Fruit fly (Drosophila melanogaster) whole organism, embryonic: ENCODE measurements around the gene DCTN1-p150.
A peak's percentile ranks its signal among the peaks of the same experiment; 100 is the strongest.

Source experiments
- Adf1 ChIP-seq: fragments of 200-800 bp; sonication (Bioruptor generic); IDR thresholded peaks from 2 replicates; pipeline ENCODE4 v1.3.6; 2022; ENCODE audit warnings: missing biosample characterization, missing genetic modification characterization
- Atf-2 ChIP-seq: fragments of 200-800 bp; sonication (Bioruptor generic); optimal IDR thresholded peaks from 2 replicates; lab custom pipeline; 2016; ENCODE audit warnings: missing biosample characterization, missing genetic modification characterization
- Blimp-1 ChIP-seq: fragments of 200-800 bp; sonication (Bioruptor generic); optimal IDR thresholded peaks from 3 replicates; lab custom pipeline; 2018; ENCODE audit warnings: missing biosample characterization, missing genetic modification characterization, mild to moderate bottlenecking, moderate library complexity, missing genetic modification reagents
- BtbVII ChIP-seq: fragments of 200-800 bp; sonication (Bioruptor generic); optimal IDR thresholded peaks from 3 replicates; lab custom pipeline; 2017; ENCODE audit warnings: missing biosample characterization, mild to moderate bottlenecking, missing genetic modification characterization
- CG10209 ChIP-seq: fragments of 200-800 bp; sonication (Bioruptor generic); optimal IDR thresholded peaks from 3 replicates; lab custom pipeline; 2017; ENCODE audit warnings: missing biosample characterization, mild to moderate bottlenecking, missing genetic modification characterization, missing genetic modification reagents
- CG10274 ChIP-seq: fragments of 200-800 bp; sonication (Bioruptor generic); optimal IDR thresholded peaks from 3 replicates; lab custom pipeline; 2017; ENCODE audit warnings: missing biosample characterization, mild to moderate bottlenecking, missing genetic modification characterization
- CG14965 ChIP-seq: fragments of 200-800 bp; sonication (Bioruptor generic); optimal IDR thresholded peaks from 2 replicates; lab custom pipeline; 2016; ENCODE audit warnings: missing biosample characterization, missing genetic modification characterization, borderline replicate concordance
- CG1647 ChIP-seq: fragments of 200-800 bp; sonication (Bioruptor generic); optimal IDR thresholded peaks from 3 replicates; lab custom pipeline; 2016; ENCODE audit warnings: missing biosample characterization, missing genetic modification characterization
- CG16779 ChIP-seq: fragments of 200-800 bp; sonication (Bioruptor generic); IDR thresholded peaks from 2 replicates; pipeline ENCODE4 v1.3.6; 2022; ENCODE audit warnings: missing biosample characterization, missing genetic modification characterization
- CG16863 ChIP-seq: fragments of 200-800 bp; sonication (Bioruptor generic); optimal IDR thresholded peaks from 3 replicates; lab custom pipeline; 2016; ENCODE audit warnings: missing biosample characterization, missing genetic modification characterization
- CG17328 ChIP-seq: fragments of 200-800 bp; sonication (Bioruptor generic); IDR thresholded peaks from 2 replicates; pipeline ENCODE4 v1.3.6; 2022; ENCODE audit warnings: missing biosample characterization, missing genetic modification characterization
- CG2120 ChIP-seq: fragments of 200-800 bp; sonication (Bioruptor generic); optimal IDR thresholded peaks from 3 replicates; lab custom pipeline; 2016; ENCODE audit warnings: missing biosample characterization, missing genetic modification characterization
- CG4707 ChIP-seq: fragments of 200-800 bp; sonication (Bioruptor generic); optimal IDR thresholded peaks from 2 replicates; lab custom pipeline; 2018; ENCODE audit warnings: missing biosample characterization, mild to moderate bottlenecking, missing genetic modification characterization, moderate library complexity
- CG6272 ChIP-seq: fragments of 200-800 bp; sonication (Bioruptor generic); IDR thresholded peaks from 2 replicates; pipeline ENCODE4 v1.3.6; 2022; ENCODE audit warnings: missing biosample characterization, missing genetic modification characterization
- CG6791 ChIP-seq: fragments of 200-800 bp; sonication (Bioruptor generic); IDR thresholded peaks from 3 replicates; pipeline ENCODE4 v1.3.6; 2022; ENCODE audit warnings: missing biosample characterization, missing genetic modification characterization; ENCODE audit not compliant: partially characterized antibody
- CG7556 ChIP-seq: fragments of 200-800 bp; sonication (Bioruptor generic); optimal IDR thresholded peaks from 2 replicates; lab custom pipeline; 2017; ENCODE audit warnings: missing biosample characterization, mild to moderate bottlenecking, missing genetic modification characterization
- CG7928 ChIP-seq: fragments of 200-800 bp; sonication (Bioruptor generic); optimal IDR thresholded peaks from 2 replicates; lab custom pipeline; 2017; ENCODE audit warnings: missing biosample characterization, mild to moderate bottlenecking, missing genetic modification characterization
- CG8924 ChIP-seq: fragments of 200-800 bp; optimal IDR thresholded peaks from 3 replicates; lab custom pipeline; 2019; ENCODE audit warnings: missing biosample characterization, mild to moderate bottlenecking, missing genetic modification characterization, moderate library complexity
- CG9215 ChIP-seq: fragments of 200-800 bp; sonication (Bioruptor generic); IDR thresholded peaks from 2 replicates; pipeline ENCODE4 v1.3.6; 2022; ENCODE audit warnings: missing biosample characterization, missing genetic modification characterization
- CTCF ChIP-seq: fragments of 200-800 bp; sonication (Bioruptor generic); optimal IDR thresholded peaks from 2 replicates; lab custom pipeline; 2017; ENCODE audit warnings: missing biosample characterization, mild to moderate bottlenecking, missing genetic modification characterization, moderate library complexity
- CkIIα-i1 ChIP-seq: fragments of 200-800 bp; sonication (Bioruptor generic); IDR thresholded peaks from 2 replicates; pipeline ENCODE4 v1.3.6; 2022; ENCODE audit warnings: missing biosample characterization, missing genetic modification characterization
- D ChIP-seq, 2 experiments: fragments of 200-800 bp in 1 of 2; fragments of >200 bp in 1 of 2; sonication (Bioruptor generic) in 1 of 2; optimal IDR thresholded peaks; 2 replicates in 1 of 2; 3 replicates in 1 of 2; lab custom pipeline; 2017; ENCODE audit warnings: mild to moderate bottlenecking in 1 of 2, missing biosample characterization in 1 of 2, missing genetic modification characterization in 1 of 2, missing genetic modification reagents in 1 of 2
- Dfd ChIP-seq, 2 experiments: fragments of >200 bp; optimal IDR thresholded peaks; 2 replicates each; lab custom pipeline; 2017; ENCODE audit warnings: missing biosample characterization in 2 of 2, missing genetic modification characterization in 2 of 2
- Dip2 ChIP-seq: fragments of 200-800 bp; sonication (Bioruptor generic); IDR thresholded peaks from 2 replicates; pipeline ENCODE4 v1.3.6; 2022; ENCODE audit warnings: missing biosample characterization, missing genetic modification characterization
- Dip3 ChIP-seq: fragments of 200-800 bp; sonication (Bioruptor generic); optimal IDR thresholded peaks from 3 replicates; lab custom pipeline; 2016; ENCODE audit warnings: missing biosample characterization, missing genetic modification characterization
- Dll ChIP-seq: fragments of 200-800 bp; sonication (Bioruptor generic); IDR thresholded peaks from 4 replicates; pipeline ENCODE4 v1.3.6; 2022; ENCODE audit warnings: missing biosample characterization, missing genetic modification characterization; ENCODE audit not compliant: partially characterized antibody
- HLHmδ ChIP-seq: fragments of 200-800 bp; sonication (Bioruptor generic); optimal IDR thresholded peaks from 2 replicates; lab custom pipeline; 2018; ENCODE audit warnings: missing biosample characterization, mild to moderate bottlenecking, missing genetic modification characterization, moderate library complexity
- HmgZ ChIP-seq: fragments of 200-800 bp; sonication (Bioruptor generic); optimal IDR thresholded peaks from 2 replicates; lab custom pipeline; 2018; ENCODE audit warnings: missing biosample characterization, mild to moderate bottlenecking, missing genetic modification characterization
- Lpt ChIP-seq: fragments of >200 bp; optimal IDR thresholded peaks from 2 replicates; lab custom pipeline; 2018; ENCODE audit warnings: missing biosample characterization, missing genetic modification characterization
- Med ChIP-seq: fragments of 200-800 bp; sonication (Bioruptor generic); peaks from one replicate; lab custom pipeline; 2016; ENCODE audit warnings: missing biosample characterization, missing genetic modification characterization, mild to moderate bottlenecking, inconsistent platforms, moderate library complexity
- Pdp1 ChIP-seq, 2 experiments: fragments of 200-800 bp; sonication (Bioruptor generic); optimal IDR thresholded peaks; 3 replicates each; lab custom pipeline; 2016; ENCODE audit warnings: missing biosample characterization in 2 of 2, missing genetic modification characterization in 2 of 2, mild to moderate bottlenecking in 1 of 2, moderate library complexity in 1 of 2
- Side ChIP-seq: fragments of 200-800 bp; sonication (Bioruptor generic); optimal IDR thresholded peaks from 2 replicates; lab custom pipeline; 2016; ENCODE audit warnings: missing biosample characterization, missing genetic modification characterization
- Usf ChIP-seq: fragments of 200-800 bp; sonication (Bioruptor generic); optimal IDR thresholded peaks from 2 replicates; lab custom pipeline; 2017; ENCODE audit warnings: missing genotype, missing biosample characterization, missing genetic modification characterization
- YL-1 ChIP-seq: fragments of 200-800 bp; sonication (Bioruptor generic); optimal IDR thresholded peaks from 3 replicates; lab custom pipeline; 2017; ENCODE audit warnings: missing biosample characterization, mild to moderate bottlenecking, missing genetic modification characterization
- aop ChIP-seq: fragments of 200-800 bp; sonication (Bioruptor generic); IDR thresholded peaks from 2 replicates; pipeline ENCODE4 v1.3.6; 2022; ENCODE audit warnings: missing biosample characterization, missing genetic modification characterization
- bab2 ChIP-seq: fragments of 200-800 bp; sonication (Bioruptor generic); optimal IDR thresholded peaks from 2 replicates; lab custom pipeline; 2016; ENCODE audit warnings: missing biosample characterization, missing genetic modification characterization
- danr ChIP-seq: fragments of 200-800 bp; sonication (Bioruptor generic); IDR thresholded peaks from 2 replicates; pipeline ENCODE4 v1.3.6; 2022; ENCODE audit warnings: missing biosample characterization, missing genetic modification characterization
- fd64A ChIP-seq: fragments of 200-800 bp; sonication (Bioruptor generic); optimal IDR thresholded peaks from 3 replicates; lab custom pipeline; 2018; ENCODE audit warnings: missing biosample characterization, mild to moderate bottlenecking, missing genetic modification characterization
- gro ChIP-seq: fragments of 200-800 bp; sonication (Bioruptor generic); optimal IDR thresholded peaks from 2 replicates; lab custom pipeline; 2016; ENCODE audit warnings: missing biosample characterization, missing genetic modification characterization
- inv ChIP-seq: fragments of 200-800 bp; sonication (Bioruptor generic); IDR thresholded peaks from 2 replicates; pipeline ENCODE4 v1.3.6; 2022; ENCODE audit warnings: missing biosample characterization, missing genetic modification characterization; ENCODE audit not compliant: partially characterized antibody
- klu ChIP-seq: fragments of 200-800 bp; sonication (Bioruptor generic); IDR thresholded peaks from 2 replicates; pipeline ENCODE4 v1.3.6; 2022; ENCODE audit warnings: missing biosample characterization, missing genetic modification characterization
- lab ChIP-seq: fragments of 200-800 bp; sonication (Bioruptor generic); optimal IDR thresholded peaks from 3 replicates; lab custom pipeline; 2017; ENCODE audit warnings: missing biosample characterization, missing genetic modification characterization, mild to moderate bottlenecking, moderate library complexity, missing genetic modification reagents
- lola ChIP-seq, 3 experiments: fragments of >200 bp in 2 of 3; fragments of 200-800 bp in 1 of 3; sonication (Bioruptor generic) in 1 of 3; optimal IDR thresholded peaks; 2 replicates each; lab custom pipeline; 2017 to 2019; ENCODE audit warnings: missing biosample characterization in 3 of 3, missing genetic modification characterization in 3 of 3, mild to moderate bottlenecking in 1 of 3, moderate library complexity in 1 of 3
- mirr ChIP-seq: fragments of 200-800 bp; sonication (Bioruptor generic); optimal IDR thresholded peaks from 3 replicates; lab custom pipeline; 2018; ENCODE audit warnings: missing biosample characterization, mild to moderate bottlenecking, missing genetic modification characterization
- ranshi ChIP-seq: fragments of 200-800 bp; sonication (Bioruptor generic); IDR thresholded peaks from 2 replicates; pipeline ENCODE4 v1.3.6; 2022; ENCODE audit warnings: missing biosample characterization, missing genetic modification characterization
- row ChIP-seq: fragments of 200-800 bp; sonication (Bioruptor generic); IDR thresholded peaks from 3 replicates; pipeline ENCODE4 v1.3.6; 2022; ENCODE audit warnings: missing biosample characterization, missing genetic modification characterization
- sc ChIP-seq, 3 experiments: fragments of >200 bp in 2 of 3; fragments of 200-800 bp in 1 of 3; sonication (Bioruptor generic) in 1 of 3; optimal IDR thresholded peaks; 2 replicates in 2 of 3; 3 replicates in 1 of 3; lab custom pipeline; 2017; ENCODE audit warnings: mild to moderate bottlenecking in 1 of 3, missing biosample characterization in 1 of 3, missing genetic modification characterization in 1 of 3, missing genetic modification reagents in 1 of 3
- sisA ChIP-seq: fragments of 200-800 bp; sonication (Bioruptor generic); IDR thresholded peaks from 2 replicates; pipeline ENCODE4 v1.3.6; 2022; ENCODE audit warnings: missing biosample characterization, missing genetic modification characterization
- tna ChIP-seq: fragments of 200-800 bp; sonication (Bioruptor generic); IDR thresholded peaks from 2 replicates; pipeline ENCODE4 v1.3.6; 2022; ENCODE audit warnings: missing biosample characterization, missing genetic modification characterization; ENCODE audit not compliant: partially characterized antibody

The DCTN1-p150 gene

dm6 chr3L:13925117-13925726, 4.0 kb upstream of the DCTN1-p150 start, which contains the start of gene Rgl (continued):
- TF ChIP-seq Side (no peak), tna (no peak; the same call in 1 of the 2 replicates), BtbVII (no peak), row (GFP tag; lab: Robert Waterston, UW) (no peak), CG1647 (GFP tag; lab: Kevin White, UChicago) (no peak), Blimp-1 (GFP tag; lab: Kevin White, UChicago) (peak; percentile 32), Dip3 (GFP tag; lab: Kevin White, UChicago) (no peak), CG14965 (GFP tag; lab: Kevin White, UChicago) (no peak), CTCF (GFP tag; lab: Kevin White, UChicago) (no peak), CG7928 (GFP tag; lab: Kevin White, UChicago) (no peak), CG2120 (GFP tag; lab: Kevin White, UChicago) (no peak), Med (GFP tag; lab: Kevin White, UChicago) (peak; percentile 84), CG6272 (GFP tag; lab: Robert Waterston, UW) (0 out of 2 replicates have a peak, but pooled peaks have one; percentile 15), sc (optimal IDR thresholded peaks at IDR 0.05; lab: Kevin White, UChicago) (no peak), sc (GFP tag; optimal IDR thresholded peaks at IDR 0.05; lab: Kevin White, UChicago) (no peak), mirr (no peak), HLHmδ (GFP tag; lab: Kevin White, UChicago) (peak; percentile 57), CG9215 (GFP tag; lab: Robert Waterston, UW) (no peak), aop (GFP tag; lab: Robert Waterston, UW) (0 out of 2 replicates have a peak, but pooled peaks have one; percentile 26), Pdp1 (GFP tag; optimal IDR thresholded peaks at IDR 0.05; lab: Kevin White, UChicago) (peak in 1 of 2 experiments; percentile 19), lab (no peak), Lpt (no peak), CG16863 (GFP tag; lab: Kevin White, UChicago) (no peak), CG4707 (GFP tag; lab: Kevin White, UChicago) (peak; percentile 93), gro (GFP tag; lab: Kevin White, UChicago) (peak; percentile 56), CG10209 (GFP tag; lab: Kevin White, UChicago) (no peak), D (optimal IDR thresholded peaks at IDR 0.05; lab: Kevin White, UChicago) (no peak), D (GFP tag; optimal IDR thresholded peaks at IDR 0.05; lab: Kevin White, UChicago) (no peak), Adf1 (GFP tag; lab: Robert Waterston, UW) (peak; percentile 28; the same call in 1 of the 2 replicates), CG8924 (tag; lab: Kevin White, UChicago) (no peak), ranshi (GFP tag; lab: Robert Waterston, UW) (peak; percentile 51; the same call in 1 of the 2 replicates), HmgZ (tag; lab: Kevin White, UChicago) (no peak), CG16779 (GFP tag; lab: Robert Waterston, UW) (no peak), YL-1 (GFP tag; lab: Kevin White, UChicago) (no peak), fd64A (GFP tag; lab: Kevin White, UChicago) (no peak), klu (GFP tag; lab: Robert Waterston, UW) (no peak), Atf-2 (no peak), Dip2 (GFP tag; lab: Robert Waterston, UW) (no peak), danr (GFP tag; lab: Robert Waterston, UW) (no peak), bab2 (GFP tag; lab: Kevin White, UChicago) (no peak), CG10274 (GFP tag; lab: Kevin White, UChicago) (no peak), inv (GFP tag; lab: Robert Waterston, UW) (no peak), Usf (no peak), CG17328 (no peak), CG6791 (GFP tag; lab: Robert Waterston, UW) (no peak), CkIIα-i1 (GFP tag; lab: Robert Waterston, UW) (no peak), lola (GFP tag; optimal IDR thresholded peaks at IDR 0.05; lab: Kevin White, UChicago) (no peak), sisA (no peak), Dfd (GFP tag; optimal IDR thresholded peaks at IDR 0.05; lab: Kevin White, UChicago) (no peak), Dll (GFP tag; lab: Robert Waterston, UW) (no peak), CG7556 (GFP tag; lab: Kevin White, UChicago) (no peak)
